Worm (Caenorhabditis elegans): ENCODE results near the gene sgo-1.

DNA sequence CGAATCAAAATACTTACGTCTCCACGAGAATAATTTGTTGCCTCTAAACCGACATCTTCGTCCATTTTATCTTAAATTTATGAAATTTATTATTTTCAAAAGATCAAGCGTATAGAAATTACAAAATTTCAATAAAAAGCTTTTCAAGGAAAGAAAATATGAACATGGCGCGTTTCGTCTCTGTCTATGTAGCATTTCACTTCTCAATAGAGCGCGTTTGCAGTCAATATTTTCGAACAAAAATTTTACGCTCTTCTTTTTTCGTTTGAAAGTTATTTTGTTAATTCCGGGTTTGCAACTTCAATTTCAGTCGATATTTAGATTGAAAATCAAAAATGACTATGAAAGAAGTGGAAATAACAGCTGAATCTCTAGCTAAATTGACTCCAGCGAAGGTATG, 22.1 kb downstream of the sgo-1 start, which contains the start of the genes hcf-1 and swd-2.2:
- TF ChIP-seq nhr-12 (tag; optimal IDR thresholded peaks at IDR 0.05) (no peak), lsy-2 (tag; optimal IDR thresholded peaks at IDR 0.05) (peak in 1 of 2 experiments; percentile 63), blmp-1 (tag; optimal IDR thresholded peaks at IDR 0.05; ENCODE audit: insufficient read depth) (no peak), egl-27 (tag; optimal IDR thresholded peaks at IDR 0.05) (no peak), unc-62 (GFP tag; optimal IDR thresholded peaks at IDR 0.05) (no peak), ceh-16 (tag; optimal IDR thresholded peaks at IDR 0.05) (no peak), ama-1 (optimal IDR thresholded peaks at IDR 0.05) (no peak), elt-1 (tag; optimal IDR thresholded peaks at IDR 0.05) (no peak), dmd-4 (tag; optimal IDR thresholded peaks at IDR 0.05) (no peak), lin-13 (GFP tag; optimal IDR thresholded peaks at IDR 0.05) (no peak), zag-1 (tag; optimal IDR thresholded peaks at IDR 0.05) (no peak), unc-39 (tag; optimal IDR thresholded peaks at IDR 0.05) (no peak), snpc-4 (tag; optimal IDR thresholded peaks at IDR 0.05) (no peak), nhr-237 (tag; optimal IDR thresholded peaks at IDR 0.05) (no peak)
